Fruit fly (Drosophila melanogaster) whole organism, embryonic: ENCODE measurements around the gene CG5262.

Source experiments
- Abd-B ChIP-seq: fragments of 200-800 bp; sonication (Bioruptor generic); optimal IDR thresholded peaks from 2 replicates; lab custom pipeline; 2018; ENCODE audit warnings: missing biosample characterization, mild to moderate bottlenecking, missing genetic modification characterization, moderate library complexity
- Adf1 ChIP-seq: fragments of 200-800 bp; sonication (Bioruptor generic); IDR thresholded peaks from 2 replicates; pipeline ENCODE4 v1.3.6; 2022; ENCODE audit warnings: missing biosample characterization, missing genetic modification characterization
- BEAF-32 ChIP-seq: fragments of 200-800 bp; sonication (Bioruptor generic); optimal IDR thresholded peaks from 3 replicates; lab custom pipeline; 2017; ENCODE audit warnings: missing biosample characterization, missing genetic modification characterization, mild to moderate bottlenecking, moderate library complexity, missing genetic modification reagents
- CG10565 ChIP-seq: fragments of 200-800 bp; sonication (Bioruptor generic); optimal IDR thresholded peaks from 3 replicates; lab custom pipeline; 2016; ENCODE audit warnings: missing biosample characterization, mild to moderate bottlenecking, missing genetic modification characterization
- CG11093 ChIP-seq: fragments of 200-800 bp; sonication (Bioruptor generic); IDR thresholded peaks from 3 replicates; pipeline ENCODE4 v1.3.6; 2022; ENCODE audit warnings: missing biosample characterization, missing genetic modification characterization
- CG11504 ChIP-seq: fragments of 200-800 bp; sonication (Bioruptor generic); optimal IDR thresholded peaks from 3 replicates; lab custom pipeline; 2019; ENCODE audit warnings: missing biosample characterization, mild to moderate bottlenecking, missing genetic modification characterization, moderate library complexity
- CG11696 ChIP-seq: fragments of 200-800 bp; sonication (Bioruptor generic); IDR thresholded peaks from 2 replicates; pipeline ENCODE4 v1.3.6; 2022; ENCODE audit warnings: missing biosample characterization, missing genetic modification characterization
- CG12236 ChIP-seq: fragments of 200-800 bp; sonication (Bioruptor generic); optimal IDR thresholded peaks from 2 replicates; lab custom pipeline; 2016; ENCODE audit warnings: missing biosample characterization, missing genetic modification characterization
- CG13424 ChIP-seq: fragments of 200-800 bp; sonication (Bioruptor generic); optimal IDR thresholded peaks from 2 replicates; lab custom pipeline; 2019; ENCODE audit warnings: missing biosample characterization, mild to moderate bottlenecking, missing genetic modification characterization, moderate library complexity
- CG14014 ChIP-seq: fragments of 200-800 bp; sonication (Bioruptor generic); IDR thresholded peaks from 2 replicates; pipeline ENCODE4 v1.3.6; 2022; ENCODE audit warnings: missing biosample characterization, missing genetic modification characterization
- CG14050 ChIP-seq: fragments of 200-800 bp; sonication (Bioruptor generic); IDR thresholded peaks from 3 replicates; pipeline ENCODE4 v1.3.6; 2022; ENCODE audit warnings: missing biosample characterization, missing genetic modification characterization
- CG14710 ChIP-seq: fragments of 200-800 bp; sonication (Bioruptor generic); optimal IDR thresholded peaks from 3 replicates; lab custom pipeline; 2019; ENCODE audit warnings: missing biosample characterization, mild to moderate bottlenecking, missing genetic modification characterization, moderate library complexity
- CG14860 ChIP-seq: fragments of 200-800 bp; sonication (Bioruptor generic); IDR thresholded peaks from 3 replicates; pipeline ENCODE4 v1.3.6; 2022; ENCODE audit warnings: missing biosample characterization, missing genetic modification characterization; ENCODE audit not compliant: partially characterized antibody
- CG1529 ChIP-seq: fragments of 200-800 bp; sonication (Bioruptor generic); optimal IDR thresholded peaks from 3 replicates; lab custom pipeline; 2018; ENCODE audit warnings: missing biosample characterization, missing genetic modification characterization
- CG1647 ChIP-seq: fragments of 200-800 bp; sonication (Bioruptor generic); optimal IDR thresholded peaks from 3 replicates; lab custom pipeline; 2016; ENCODE audit warnings: missing biosample characterization, missing genetic modification characterization
- CG2129 ChIP-seq: fragments of 200-800 bp; sonication (Bioruptor generic); IDR thresholded peaks from 2 replicates; pipeline ENCODE4 v1.3.6; 2022; ENCODE audit warnings: missing biosample characterization, missing genetic modification characterization; ENCODE audit not compliant: partially characterized antibody
- CG2889 ChIP-seq: fragments of 200-800 bp; sonication (Bioruptor generic); IDR thresholded peaks from 3 replicates; pipeline ENCODE4 v1.3.6; 2022; ENCODE audit warnings: missing biosample characterization, missing genetic modification characterization
- CG30403 ChIP-seq: fragments of 200-800 bp; sonication (Bioruptor generic); optimal IDR thresholded peaks from 3 replicates; lab custom pipeline; 2016; ENCODE audit warnings: missing biosample characterization, missing genetic modification characterization
- CG3163 ChIP-seq: fragments of 200-800 bp; sonication (Bioruptor generic); optimal IDR thresholded peaks from 3 replicates; lab custom pipeline; 2016; ENCODE audit warnings: missing biosample characterization, missing genetic modification characterization
- CG3407 ChIP-seq: fragments of 200-800 bp; sonication (Bioruptor generic); optimal IDR thresholded peaks from 2 replicates; lab custom pipeline; 2018; ENCODE audit warnings: missing biosample characterization, mild to moderate bottlenecking, missing genetic modification characterization
- CG34422 ChIP-seq: fragments of 200-800 bp; sonication (Bioruptor generic); IDR thresholded peaks from 3 replicates; pipeline ENCODE4 v1.3.6; 2022; ENCODE audit warnings: missing biosample characterization, missing genetic modification characterization
- CG4707 ChIP-seq: fragments of 200-800 bp; sonication (Bioruptor generic); optimal IDR thresholded peaks from 2 replicates; lab custom pipeline; 2018; ENCODE audit warnings: missing biosample characterization, mild to moderate bottlenecking, missing genetic modification characterization, moderate library complexity
- CG6254 ChIP-seq: fragments of 200-800 bp; sonication (Bioruptor generic); optimal IDR thresholded peaks from 3 replicates; lab custom pipeline; 2017; ENCODE audit warnings: mild to moderate bottlenecking, missing biosample characterization, missing genetic modification reagents, missing genetic modification characterization
- CG7963 ChIP-seq: fragments of 200-800 bp; sonication (Bioruptor generic); IDR thresholded peaks from 3 replicates; pipeline ENCODE4 v1.3.6; 2022; ENCODE audit warnings: missing biosample characterization, missing genetic modification characterization; ENCODE audit not compliant: partially characterized antibody
- Dbx ChIP-seq: fragments of 200-800 bp; sonication (Bioruptor generic); IDR thresholded peaks from 3 replicates; pipeline ENCODE4 v1.3.6; 2022; ENCODE audit warnings: missing biosample characterization, missing genetic modification characterization
- E2f1 ChIP-seq: fragments of 200-800 bp; sonication (Bioruptor generic); IDR thresholded peaks from 2 replicates; pipeline ENCODE4 v1.3.6; 2022; ENCODE audit warnings: missing biosample characterization, missing genetic modification characterization
- ERR ChIP-seq: fragments of 200-800 bp; sonication (Bioruptor generic); optimal IDR thresholded peaks from 2 replicates; lab custom pipeline; 2016; ENCODE audit warnings: missing biosample characterization, missing genetic modification characterization
- Ets65A ChIP-seq: fragments of 200-800 bp; sonication (Bioruptor generic); peaks from one replicate; lab custom pipeline; 2016; ENCODE audit warnings: missing biosample characterization, missing genetic modification characterization
- Ets97D ChIP-seq: fragments of 200-800 bp; sonication (Bioruptor generic); optimal IDR thresholded peaks from 3 replicates; lab custom pipeline; 2016; ENCODE audit warnings: missing biosample characterization, missing genetic modification characterization
- Hand ChIP-seq: fragments of 200-800 bp; sonication (Bioruptor generic); optimal IDR thresholded peaks from 2 replicates; lab custom pipeline; 2017; ENCODE audit warnings: mild to moderate bottlenecking, missing biosample characterization, missing genetic modification reagents, missing genetic modification characterization
- HmgZ ChIP-seq: fragments of 200-800 bp; sonication (Bioruptor generic); optimal IDR thresholded peaks from 2 replicates; lab custom pipeline; 2018; ENCODE audit warnings: missing biosample characterization, mild to moderate bottlenecking, missing genetic modification characterization
- Hr3 ChIP-seq: fragments of 200-800 bp; sonication (Bioruptor generic); optimal IDR thresholded peaks from 3 replicates; lab custom pipeline; 2016; ENCODE audit warnings: missing biosample characterization, missing genetic modification characterization
- Nf-YB ChIP-seq: fragments of 200-800 bp; sonication (Bioruptor generic); optimal IDR thresholded peaks from 3 replicates; lab custom pipeline; 2019; ENCODE audit warnings: missing biosample characterization, mild to moderate bottlenecking, missing genetic modification characterization, moderate library complexity
- NfI ChIP-seq: fragments of 200-800 bp; sonication (Bioruptor generic); optimal IDR thresholded peaks from 3 replicates; lab custom pipeline; 2018; ENCODE audit warnings: missing biosample characterization, mild to moderate bottlenecking, missing genetic modification characterization, moderate library complexity
- Rfx ChIP-seq: fragments of 200-800 bp; sonication (Bioruptor generic); IDR thresholded peaks from 2 replicates; pipeline ENCODE4 v1.3.6; 2022; ENCODE audit warnings: missing biosample characterization, missing genetic modification characterization
- Vsx1 ChIP-seq: fragments of 200-800 bp; sonication (Bioruptor generic); optimal IDR thresholded peaks from 2 replicates; lab custom pipeline; 2017; ENCODE audit warnings: missing biosample characterization, mild to moderate bottlenecking, missing genetic modification characterization, missing genetic modification reagents
- br ChIP-seq: fragments of >200 bp; optimal IDR thresholded peaks from 2 replicates; lab custom pipeline; 2017
- crc ChIP-seq: fragments of 200-800 bp; sonication (Bioruptor generic); optimal IDR thresholded peaks from 2 replicates; lab custom pipeline; 2016; ENCODE audit warnings: missing biosample characterization, missing genetic modification characterization
- dm ChIP-seq: fragments of 200-800 bp; sonication (Bioruptor generic); optimal IDR thresholded peaks from 3 replicates; lab custom pipeline; 2016; ENCODE audit warnings: missing biosample characterization, missing genetic modification characterization
- esg ChIP-seq: fragments of 200-800 bp; sonication (Bioruptor generic); conservative IDR thresholded peaks from 2 replicates; pipeline ENCODE4 v1.3.6; 2022; ENCODE audit warnings: missing biosample characterization, missing genetic modification characterization
- eyg ChIP-seq: fragments of 200-800 bp; sonication (Bioruptor generic); optimal IDR thresholded peaks from 3 replicates; lab custom pipeline; 2016; ENCODE audit warnings: missing biosample characterization, missing genetic modification characterization
- jumu ChIP-seq: fragments of 200-800 bp; sonication (Bioruptor generic); optimal IDR thresholded peaks from 3 replicates; lab custom pipeline; 2016; ENCODE audit warnings: missing biosample characterization, missing genetic modification characterization
- ken ChIP-seq: fragments of 200-800 bp; sonication (Bioruptor generic); IDR thresholded peaks from 3 replicates; pipeline ENCODE4 v1.3.6; 2022; ENCODE audit warnings: missing biosample characterization, missing genetic modification characterization
- kni ChIP-seq: fragments of 200-800 bp; sonication (Bioruptor generic); optimal IDR thresholded peaks from 3 replicates; lab custom pipeline; 2017; ENCODE audit warnings: mild to moderate bottlenecking, missing biosample characterization, missing genetic modification reagents, missing genetic modification characterization
- knrl ChIP-seq: fragments of 200-800 bp; sonication (Bioruptor generic); IDR thresholded peaks from 3 replicates; pipeline ENCODE4 v1.3.6; 2022; ENCODE audit warnings: missing biosample characterization, missing genetic modification characterization; ENCODE audit not compliant: partially characterized antibody
- sob ChIP-seq: fragments of 200-800 bp; sonication (Bioruptor generic); IDR thresholded peaks from 2 replicates; pipeline ENCODE4 v1.3.6; 2022; ENCODE audit warnings: missing biosample characterization, missing genetic modification characterization
- stwl ChIP-seq: fragments of 200-800 bp; sonication (Bioruptor generic); optimal IDR thresholded peaks from 3 replicates; lab custom pipeline; 2018; ENCODE audit warnings: missing biosample characterization, mild to moderate bottlenecking, missing genetic modification characterization, moderate library complexity
- twi ChIP-seq: fragments of 200-800 bp; optimal IDR thresholded peaks from 2 replicates; lab custom pipeline; 2019; ENCODE audit warnings: missing biosample characterization, mild to moderate bottlenecking, missing genetic modification characterization, moderate library complexity

Gene CG5262

dm6 chr3L:20398243-20399222 lies 31.7 kb downstream of the CG5262 start (continued):
- peak; percentile 88 for TF ChIP-seq Vsx1 (GFP tag; lab: Kevin White, UChicago)
- peak; percentile 69 for TF ChIP-seq Abd-B (GFP tag; lab: Kevin White, UChicago)
- no peak for TF ChIP-seq stwl
- TF ChIP-seq CG14050 (GFP tag; lab: Robert Waterston, UW), result peak; percentile 69
- TF ChIP-seq CG3163 (GFP tag; lab: Kevin White, UChicago), result peak; percentile 13
- TF ChIP-seq CG10565 (GFP tag; lab: Kevin White, UChicago), result peak; percentile 29
- TF ChIP-seq CG34422 (GFP tag; lab: Robert Waterston, UW), result peak; percentile 70; the same call in 2 of the 3 replicates
- TF ChIP-seq BEAF-32, result no peak
- TF ChIP-seq br, result no peak
- TF ChIP-seq CG2889, result peak; percentile 33; the same call in 1 of the 3 replicates
- TF ChIP-seq jumu (GFP tag; lab: Kevin White, UChicago), result peak; percentile 63
- TF ChIP-seq ken (GFP tag; lab: Robert Waterston, UW), result peak; percentile 59; the same call in 2 of the 3 replicates
- TF ChIP-seq Hr3 (GFP tag; lab: Kevin White, UChicago), result peak; percentile 82
- peak; percentile 52 for TF ChIP-seq crc (GFP tag; lab: Kevin White, UChicago)
- TF ChIP-seq NfI, result peak; percentile 87
- TF ChIP-seq CG14014 (GFP tag; lab: Robert Waterston, UW), result peak; percentile 70
- TF ChIP-seq CG1529, result peak; percentile 86
- TF ChIP-seq Hand (GFP tag; lab: Kevin White, UChicago), result peak; percentile 74
- peak; percentile 91 for TF ChIP-seq CG30403 (GFP tag; lab: Kevin White, UChicago)
- TF ChIP-seq HmgZ (tag; lab: Kevin White, UChicago), result peak; percentile 74
- TF ChIP-seq CG1647 (GFP tag; lab: Kevin White, UChicago), result peak; percentile 65
- peak; percentile 45 for TF ChIP-seq CG12236 (GFP tag; lab: Kevin White, UChicago)
- TF ChIP-seq CG13424, result peak; percentile 91
- TF ChIP-seq CG14710, result peak; percentile 83
- peak; percentile 70; the same call in 1 of the 2 replicates for TF ChIP-seq sob
- peak; percentile 69 for TF ChIP-seq Nf-YB (GFP tag; lab: Kevin White, UChicago)
- peak; percentile 82 for TF ChIP-seq CG3407
- TF ChIP-seq CG7963, result no peak
- TF ChIP-seq Ets97D (GFP tag; lab: Kevin White, UChicago), result peak; percentile 20
- TF ChIP-seq CG4707 (GFP tag; lab: Kevin White, UChicago), result peak; percentile 54
- TF ChIP-seq Adf1 (GFP tag; lab: Robert Waterston, UW), result peak; percentile 32
- TF ChIP-seq kni (GFP tag; lab: Kevin White, UChicago), result peak; percentile 77
- peak; percentile 71; the same call in 2 of the 3 replicates for TF ChIP-seq CG11093 (GFP tag; lab: Robert Waterston, UW)
- peak; percentile 47 for TF ChIP-seq eyg (GFP tag; lab: Kevin White, UChicago)
- peak; percentile 61; the same call in 2 of the 3 replicates for TF ChIP-seq Dbx (GFP tag; lab: Robert Waterston, UW)
- no peak for TF ChIP-seq CG2129 (GFP tag; lab: Robert Waterston, UW)
- TF ChIP-seq CG14860 (GFP tag; lab: Robert Waterston, UW), result no peak
- TF ChIP-seq knrl, result no peak
- peak; percentile 80 for TF ChIP-seq Rfx (GFP tag; lab: Robert Waterston, UW)
- TF ChIP-seq esg (GFP tag; lab: Robert Waterston, UW), result peak; percentile 78
- TF ChIP-seq CG11696 (GFP tag; lab: Robert Waterston, UW), result peak; percentile 66
- TF ChIP-seq ERR (GFP tag; lab: Kevin White, UChicago), result peak; percentile 3
- peak; percentile 47 for TF ChIP-seq dm (GFP tag; lab: Kevin White, UChicago)
- TF ChIP-seq CG6254 (GFP tag; lab: Kevin White, UChicago), result peak; percentile 44
- peak; percentile 92 for TF ChIP-seq CG11504 (tag; lab: Kevin White, UChicago)
- TF ChIP-seq E2f1 (GFP tag; lab: Robert Waterston, UW), result peak; percentile 78
- TF ChIP-seq Ets65A, result peak; percentile 91
- TF ChIP-seq twi (tag; lab: Kevin White, UChicago), result peak; percentile 69
